Worm (Caenorhabditis elegans): ENCODE data around the gene del-7.

del-7 gene

ce11 chrIV:7808583-7808982, 48.4 kb downstream of the del-7 start, which contains the start of gene C33H5.1:
C33H5.1 (plus strand) TSS chrIV:7808912.
- no peak for TF ChIP-seq dpl-1 (GFP tag; optimal IDR thresholded peaks at IDR 0.05)
